Worm (Caenorhabditis elegans) whole organism, early embryonic: ENCODE measurements around the gene soc-1.

Source experiments
- ama-1 ChIP-seq: fragments of 150-350 bp; optimal IDR thresholded peaks from 2 replicates; lab custom pipeline; 2014
- sea-1 ChIP-seq: fragments of 200-800 bp; sonication (Bioruptor generic); conservative IDR thresholded peaks from 2 replicates; pipeline ENCODE4 v1.3.6; 2022; ENCODE audit warnings: missing genetic modification characterization, missing compliant biosample characterization
- tbx-37 ChIP-seq: fragments of 200-800 bp; sonication (Bioruptor generic); conservative IDR thresholded peaks from 2 replicates; pipeline ENCODE4 v1.3.6; 2022; ENCODE audit warnings: missing genetic modification reagents, missing genetic modification characterization, missing compliant biosample characterization

- TF ChIP-seq sea-1 (GFP tag; lab: Robert Waterston, UW) (no peak), tbx-37 (GFP tag; lab: Robert Waterston, UW) (no peak), ama-1 (no peak)
These were observed 44.1 kb downstream of the soc-1 start, which contains the start of gene taf-10 for ce11 chrV:4686680-4687470.
